Worm (Caenorhabditis elegans) whole organism, L4 larva: Measurements from ENCODE around the gene D1054.19.

ENCODE experiments used
- D1046.2 ChIP-seq: fragments of 200-800 bp; sonication (Bioruptor generic); IDR thresholded peaks from 2 replicates; pipeline ENCODE4 v1.3.6; 2022; ENCODE audit warnings: missing genetic modification characterization, missing compliant biosample characterization
- F26F4.8 ChIP-seq: fragments of 200-800 bp; sonication (Bioruptor generic); conservative IDR thresholded peaks from 2 replicates; pipeline ENCODE4 v1.3.6; 2022; ENCODE audit warnings: missing genetic modification characterization, missing compliant biosample characterization
- T26A8.4 ChIP-seq: fragments of 200-800 bp; sonication (Bioruptor generic); IDR thresholded peaks from 2 replicates; pipeline ENCODE4 v1.3.6; 2022; ENCODE audit warnings: missing genetic modification characterization, missing compliant biosample characterization
- ZK337.2 ChIP-seq: fragments of 200-800 bp; sonication (Bioruptor generic); IDR thresholded peaks from 2 replicates; pipeline ENCODE4 v1.3.6; 2022; ENCODE audit warnings: missing genetic modification reagents, missing genetic modification characterization, missing compliant biosample characterization
- aly-2 ChIP-seq: sonication (generic microtip); optimal IDR thresholded peaks from 2 replicates; lab custom pipeline; 2018; ENCODE audit warnings: missing biosample characterization, missing genetic modification characterization
- arid-1 ChIP-seq: fragments of 200-800 bp; sonication (Bioruptor generic); conservative IDR thresholded peaks from 2 replicates; pipeline ENCODE4 v1.3.6; 2022; ENCODE audit warnings: missing genetic modification reagents, missing genetic modification characterization, missing compliant biosample characterization
- ceh-20 ChIP-seq: fragments of 200-800 bp; sonication (Bioruptor generic); IDR thresholded peaks from 2 replicates; pipeline ENCODE4 v1.3.6; 2022; ENCODE audit warnings: missing genetic modification reagents, missing genetic modification characterization, missing compliant biosample characterization
- ceh-44 ChIP-seq: fragments of 200-800 bp; sonication (Bioruptor generic); IDR thresholded peaks from 2 replicates; pipeline ENCODE4 v1.3.6; 2022; ENCODE audit warnings: missing genetic modification reagents, missing genetic modification characterization, missing compliant biosample characterization
- ces-1 ChIP-seq: fragments of 150-350 bp; sonication (generic microtip); optimal IDR thresholded peaks from 4 replicates; lab custom pipeline; 2014; ENCODE audit warnings: missing biosample characterization, missing genetic modification reagents, missing genetic modification characterization
- cey-2 ChIP-seq: sonication (generic microtip); optimal IDR thresholded peaks from 3 replicates; lab custom pipeline; 2017; ENCODE audit warnings: missing genetic modification characterization, mild to moderate bottlenecking, missing compliant biosample characterization, antibody characterized with exemption, borderline replicate concordance; ENCODE audit not compliant: insufficient read depth
- ctbp-1 ChIP-seq: fragments of 200-800 bp; sonication (Bioruptor generic); IDR thresholded peaks from 2 replicates; pipeline ENCODE4 v1.3.6; 2022; ENCODE audit warnings: missing genetic modification reagents, missing genetic modification characterization, missing compliant biosample characterization
- daf-19 ChIP-seq: fragments of 200-800 bp; sonication (Bioruptor generic); conservative IDR thresholded peaks from 2 replicates; pipeline ENCODE4 v1.3.6; 2022; ENCODE audit warnings: missing genetic modification characterization, missing compliant biosample characterization
- dmd-6 ChIP-seq: fragments of 200-800 bp; sonication (Bioruptor generic); IDR thresholded peaks from 2 replicates; pipeline ENCODE4 v1.3.6; 2022; ENCODE audit warnings: missing genetic modification reagents, missing genetic modification characterization, missing compliant biosample characterization
- dpl-1 ChIP-seq: fragments of 150-350 bp; optimal IDR thresholded peaks from 2 replicates; lab custom pipeline; 2014; ENCODE audit warnings: missing biosample characterization, missing genetic modification reagents, missing genetic modification characterization
- duxl-1 ChIP-seq: sonication (generic microtip); optimal IDR thresholded peaks from 2 replicates; lab custom pipeline; 2016; ENCODE audit warnings: mild to moderate bottlenecking, missing genetic modification characterization, moderate library complexity, missing compliant biosample characterization; ENCODE audit not compliant: poor library complexity
- dve-1 ChIP-seq: sonication (generic microtip); optimal IDR thresholded peaks from 2 replicates; lab custom pipeline; 2017; ENCODE audit warnings: antibody characterized with exemption, mild to moderate bottlenecking, missing genetic modification characterization, missing compliant biosample characterization; ENCODE audit not compliant: insufficient read depth
- egl-43 ChIP-seq: fragments of 200-800 bp; sonication (Bioruptor generic); IDR thresholded peaks from 2 replicates; pipeline ENCODE4 v1.3.6; 2022; ENCODE audit warnings: missing genetic modification reagents, missing genetic modification characterization, missing compliant biosample characterization
- fkh-10 ChIP-seq: fragments of 150-350 bp; optimal IDR thresholded peaks from 2 replicates; lab custom pipeline; 2014; ENCODE audit warnings: missing biosample characterization, missing genetic modification reagents, missing genetic modification characterization
- fos-1 ChIP-seq: fragments of 150-350 bp; optimal IDR thresholded peaks from 2 replicates; lab custom pipeline; 2014; ENCODE audit warnings: missing biosample characterization, missing genetic modification characterization
- gei-8 ChIP-seq: fragments of 200-800 bp; sonication (Bioruptor generic); optimal IDR thresholded peaks from 2 replicates; lab custom pipeline; 2018; ENCODE audit warnings: mild to moderate bottlenecking, missing genetic modification characterization, missing compliant biosample characterization
- jun-1 ChIP-seq: fragments of 150-350 bp; optimal IDR thresholded peaks from 2 replicates; lab custom pipeline; 2014; ENCODE audit warnings: missing biosample characterization, missing genetic modification reagents, missing genetic modification characterization
- lin-1 ChIP-seq: fragments of 200-800 bp; sonication (Bioruptor generic); IDR thresholded peaks from 2 replicates; pipeline ENCODE4 v1.3.6; 2022; ENCODE audit warnings: missing genetic modification reagents, missing genetic modification characterization, missing compliant biosample characterization
- lin-13 ChIP-seq: fragments of 150-350 bp; optimal IDR thresholded peaks from 2 replicates; lab custom pipeline; 2014; ENCODE audit warnings: missing biosample characterization, missing genetic modification reagents, missing genetic modification characterization
- lin-29 ChIP-seq: fragments of 200-800 bp; sonication (Bioruptor generic); IDR thresholded peaks from 2 replicates; pipeline ENCODE4 v1.3.6; 2022; ENCODE audit warnings: missing genetic modification reagents, missing genetic modification characterization, missing compliant biosample characterization
- mdt-29 ChIP-seq: fragments of 200-800 bp; sonication (Bioruptor generic); IDR thresholded peaks from 2 replicates; pipeline ENCODE4 v1.3.6; 2022; ENCODE audit warnings: missing genetic modification reagents, missing genetic modification characterization, missing compliant biosample characterization
- mxl-2 ChIP-seq: fragments of 200-800 bp; sonication (Bioruptor generic); conservative IDR thresholded peaks from 2 replicates; pipeline ENCODE4 v1.3.6; 2022; ENCODE audit warnings: missing genetic modification reagents, missing genetic modification characterization, missing compliant biosample characterization
- mxl-3 ChIP-seq: fragments of 200-800 bp; sonication (Bioruptor generic); optimal IDR thresholded peaks from 2 replicates; lab custom pipeline; 2018; ENCODE audit warnings: mild to moderate bottlenecking, missing genetic modification characterization, missing compliant biosample characterization
- nhr-10 ChIP-seq: fragments of 150-350 bp; optimal IDR thresholded peaks from 2 replicates; lab custom pipeline; 2014; ENCODE audit warnings: missing biosample characterization, missing genetic modification characterization
- nhr-11 ChIP-seq: fragments of 150-350 bp; optimal IDR thresholded peaks from 2 replicates; lab custom pipeline; 2014; ENCODE audit warnings: missing biosample characterization, missing genetic modification characterization
- nhr-237 ChIP-seq: sonication (generic microtip); optimal IDR thresholded peaks from 2 replicates; lab custom pipeline; 2017; ENCODE audit warnings: missing biosample characterization, missing genetic modification characterization
- nhr-48 ChIP-seq: sonication (generic microtip); optimal IDR thresholded peaks from 2 replicates; lab custom pipeline; 2016; ENCODE audit warnings: mild to moderate bottlenecking, missing genetic modification characterization, missing compliant biosample characterization
- nhr-77 ChIP-seq: fragments of 150-350 bp; optimal IDR thresholded peaks from 2 replicates; lab custom pipeline; 2014; ENCODE audit warnings: missing biosample characterization, missing genetic modification characterization
- rbr-2 ChIP-seq: sonication (generic microtip); optimal IDR thresholded peaks from 2 replicates; lab custom pipeline; 2016; ENCODE audit warnings: missing genotype, missing genetic modification characterization, missing compliant biosample characterization
- skn-1 ChIP-seq: fragments of 150-350 bp; optimal IDR thresholded peaks from 2 replicates; lab custom pipeline; 2014; ENCODE audit warnings: missing biosample characterization, missing genetic modification characterization
- unc-39 ChIP-seq: sonication (generic microtip); optimal IDR thresholded peaks from 2 replicates; lab custom pipeline; 2017; ENCODE audit warnings: missing biosample characterization, missing genetic modification characterization
- unc-62 ChIP-seq, 3 experiments: fragments of 150-350 bp in 1 of 3; sonication (generic microtip); optimal IDR thresholded peaks in 2 of 3; peaks in 1 of 3; 1 replicate in 1 of 3; 2 replicates in 2 of 3; lab custom pipeline; 2014 to 2017; ENCODE audit warnings: missing biosample characterization in 3 of 3, missing genetic modification characterization in 3 of 3, missing genetic modification reagents in 3 of 3, missing genotype in 1 of 3
- vab-7 ChIP-seq: fragments of 200-800 bp; sonication (Bioruptor generic); IDR thresholded peaks from 2 replicates; pipeline ENCODE4 v1.3.6; 2022; ENCODE audit warnings: missing genetic modification reagents, missing genetic modification characterization, missing compliant biosample characterization
- zip-2 ChIP-seq: fragments of 150-350 bp; optimal IDR thresholded peaks from 2 replicates; lab custom pipeline; 2014; ENCODE audit warnings: missing biosample characterization, missing genetic modification characterization

D1054.19 gene

ce11 chrV:10816831-10817230 is 21.2 kb downstream of the D1054.19 start:
- TF ChIP-seq ctbp-1 (GFP tag; lab: Robert Waterston, UW) (0 out of 2 replicates have a peak, but pooled peaks have one; percentile 25), unc-62 (GFP tag; optimal IDR thresholded peaks at IDR 0.05 in 1 of 2; lab: Kevin White, UChicago) (no peak), unc-62 (tag; optimal IDR thresholded peaks at IDR 0.05; lab: Kevin White, UChicago) (no peak), lin-29 (GFP tag; lab: Robert Waterston, UW) (no peak), ces-1 (peak; percentile 71), vab-7 (no peak)

- TF ChIP-seq ces-1: peak; percentile 48
- TF ChIP-seq dve-1: no peak
- TF ChIP-seq, all 104 proteins: peak for 1
Measured at ce11 chrV:10818498-10818897, 22.9 kb downstream of the D1054.19 start.

- TF ChIP-seq rbr-2 (tag; lab: Kevin White, UChicago) (no peak), unc-39 (tag; lab: Kevin White, UChicago) (no peak), aly-2 (tag; lab: Kevin White, UChicago) (no peak), lin-1 (GFP tag; lab: Robert Waterston, UW) (no peak), nhr-48 (tag; lab: Kevin White, UChicago) (no peak), nhr-11 (tag; lab: Kevin White, UChicago) (no peak), mxl-3 (GFP tag; lab: Kevin White, UChicago) (no peak), F26F4.8 (GFP tag; lab: Robert Waterston, UW) (no peak), T26A8.4 (GFP tag; lab: Robert Waterston, UW) (no peak), nhr-237 (tag; lab: Kevin White, UChicago) (no peak), lin-29 (GFP tag; lab: Robert Waterston, UW) (no peak), fkh-10 (GFP tag; lab: Kevin White, UChicago) (no peak), daf-19 (GFP tag; lab: Robert Waterston, UW) (no peak), ceh-44 (GFP tag; lab: Robert Waterston, UW) (no peak), ceh-20 (no peak), nhr-77 (tag; lab: Kevin White, UChicago) (no peak), ZK337.2 (GFP tag; lab: Robert Waterston, UW) (no peak)
Measured at ce11 chrV:10824711-10825110, 29.1 kb downstream of the D1054.19 start, which contains the start of gene nrx-1. nrx-1 (plus strand) TSS chrV:10825011.

- TF ChIP-seq mdt-29 (GFP tag; lab: Robert Waterston, UW): no peak
- no peak for TF ChIP-seq mxl-2 (GFP tag; lab: Robert Waterston, UW)
- TF ChIP-seq lin-13 (GFP tag; lab: Kevin White, UChicago): no peak
- no peak for TF ChIP-seq skn-1 (tag; lab: Kevin White, UChicago)
- no peak for TF ChIP-seq arid-1 (GFP tag; lab: Robert Waterston, UW)
- no peak for TF ChIP-seq cey-2
- no peak for TF ChIP-seq fos-1 (tag; lab: Kevin White, UChicago)
- TF ChIP-seq dpl-1 (GFP tag; lab: Kevin White, UChicago): no peak
- TF ChIP-seq egl-43 (GFP tag; lab: Robert Waterston, UW): no peak
- TF ChIP-seq duxl-1 (tag; lab: Kevin White, UChicago): no peak
- TF ChIP-seq D1046.2: no peak
- no peak for TF ChIP-seq gei-8
- no peak for TF ChIP-seq jun-1
- no peak for TF ChIP-seq dmd-6 (GFP tag; lab: Robert Waterston, UW)
- TF ChIP-seq nhr-11 (tag; lab: Kevin White, UChicago): no peak
- TF ChIP-seq lin-29 (GFP tag; lab: Robert Waterston, UW): no peak
- TF ChIP-seq nhr-10 (tag; lab: Kevin White, UChicago): no peak
- TF ChIP-seq zip-2: no peak
Measured at ce11 chrV:10832862-10833261, 37.3 kb downstream of the D1054.19 start.
